Fruit fly (Drosophila melanogaster): ENCODE measurements around the gene crb.

Gene crb

dm6 chr3R:24266786-24267579 lies 27.9 kb upstream of the crb start:
- TF ChIP-seq toe (GFP tag; optimal IDR thresholded peaks at IDR 0.05) (no peak), tj (GFP tag; optimal IDR thresholded peaks at IDR 0.05) (peak; percentile 18)

- peak; percentile 94 for TF ChIP-seq tj (GFP tag; optimal IDR thresholded peaks at IDR 0.05)
- no peak for TF ChIP-seq Hr96 (GFP tag; optimal IDR thresholded peaks at IDR 0.05)
- TF ChIP-seq CG7045 (GFP tag; optimal IDR thresholded peaks at IDR 0.05): no peak
Measured at dm6 chr3R:24267580-24268202, 27.2 kb upstream of the crb start.

dm6 chr3R:24268293-24268692 lies 26.6 kb upstream of the crb start:
- TF ChIP-seq CG5204 (GFP tag; optimal IDR thresholded peaks at IDR 0.05) (no peak), CG14711 (tag; optimal IDR thresholded peaks at IDR 0.05) (no peak), CG1620 (GFP tag; optimal IDR thresholded peaks at IDR 0.05) (no peak), Mnt (GFP tag; optimal IDR thresholded peaks at IDR 0.05) (no peak), Crg-1 (GFP tag; optimal IDR thresholded peaks at IDR 0.05) (no peak), toe (GFP tag; optimal IDR thresholded peaks at IDR 0.05) (no peak), cnc (optimal IDR thresholded peaks at IDR 0.05) (no peak), CG12768 (GFP tag; optimal IDR thresholded peaks at IDR 0.05) (no peak), tj (GFP tag; optimal IDR thresholded peaks at IDR 0.05) (no peak), ovo (GFP tag; optimal IDR thresholded peaks at IDR 0.05) (no peak), CG7045 (GFP tag; optimal IDR thresholded peaks at IDR 0.05) (no peak), CG7101 (tag; optimal IDR thresholded peaks at IDR 0.05) (no peak), CG11617 (GFP tag; optimal IDR thresholded peaks at IDR 0.05) (no peak), Hr96 (GFP tag; optimal IDR thresholded peaks at IDR 0.05) (no peak)

- TF ChIP-seq kay (GFP tag; ENCODE audit: borderline replicate concordance) (no peak), CG7045 (GFP tag; optimal IDR thresholded peaks at IDR 0.05) (no peak), cic (GFP tag; optimal IDR thresholded peaks at IDR 0.05) (no peak), CG14711 (tag; optimal IDR thresholded peaks at IDR 0.05) (no peak), Clk (GFP tag; optimal IDR thresholded peaks at IDR 0.05) (no peak), toe (GFP tag; optimal IDR thresholded peaks at IDR 0.05) (no peak), cnc (optimal IDR thresholded peaks at IDR 0.05) (no peak), pad (GFP tag; optimal IDR thresholded peaks at IDR 0.05) (no peak), ovo (GFP tag; optimal IDR thresholded peaks at IDR 0.05) (no peak), bab1 (GFP tag; optimal IDR thresholded peaks at IDR 0.05) (no peak), Hr96 (GFP tag; optimal IDR thresholded peaks at IDR 0.05) (no peak), CG5204 (GFP tag; optimal IDR thresholded peaks at IDR 0.05) (no peak), CG12768 (GFP tag; optimal IDR thresholded peaks at IDR 0.05) (no peak), tj (GFP tag; optimal IDR thresholded peaks at IDR 0.05) (no peak), CG33017 (tag; optimal IDR thresholded peaks at IDR 0.05) (no peak), CG7101 (tag; optimal IDR thresholded peaks at IDR 0.05) (no peak), CG1620 (GFP tag; optimal IDR thresholded peaks at IDR 0.05) (no peak), Crg-1 (GFP tag; optimal IDR thresholded peaks at IDR 0.05) (no peak)
Measured at dm6 chr3R:24270034-24270433, 24.8 kb upstream of the crb start.

dm6 chr3R:24270578-24270977 lies 24.3 kb upstream of the crb start:
- TF ChIP-seq kay (GFP tag; ENCODE audit: borderline replicate concordance): no peak
- TF ChIP-seq Clk (GFP tag; optimal IDR thresholded peaks at IDR 0.05): no peak
- TF ChIP-seq tj (GFP tag; optimal IDR thresholded peaks at IDR 0.05): peak; percentile 96

- TF ChIP-seq cnc (optimal IDR thresholded peaks at IDR 0.05): no peak
- TF ChIP-seq CG14711 (tag; optimal IDR thresholded peaks at IDR 0.05): peak; percentile 77
- peak; percentile 24 for TF ChIP-seq CG12768 (GFP tag; optimal IDR thresholded peaks at IDR 0.05)
- peak; percentile 43 for TF ChIP-seq CG7101 (tag; optimal IDR thresholded peaks at IDR 0.05)
- TF ChIP-seq kay (GFP tag; ENCODE audit: borderline replicate concordance): no peak
- peak; percentile 13 for TF ChIP-seq CG7045 (GFP tag; optimal IDR thresholded peaks at IDR 0.05)
- peak; percentile 95 for TF ChIP-seq ovo (GFP tag; optimal IDR thresholded peaks at IDR 0.05)
- peak; percentile 23 for TF ChIP-seq pad (GFP tag; optimal IDR thresholded peaks at IDR 0.05)
- TF ChIP-seq CG33017 (tag; optimal IDR thresholded peaks at IDR 0.05): peak; percentile 17
- TF ChIP-seq bab1 (GFP tag; optimal IDR thresholded peaks at IDR 0.05): peak; percentile 74
- no peak for TF ChIP-seq CG5204 (GFP tag; optimal IDR thresholded peaks at IDR 0.05)
- TF ChIP-seq tj (GFP tag; optimal IDR thresholded peaks at IDR 0.05): no peak
- no peak for TF ChIP-seq toe (GFP tag; optimal IDR thresholded peaks at IDR 0.05)
- TF ChIP-seq cic (GFP tag; optimal IDR thresholded peaks at IDR 0.05): peak; percentile 52
- TF ChIP-seq Mnt (GFP tag; optimal IDR thresholded peaks at IDR 0.05): peak; percentile 71
- no peak for TF ChIP-seq Hr96 (GFP tag; optimal IDR thresholded peaks at IDR 0.05)
- TF ChIP-seq Crg-1 (GFP tag; optimal IDR thresholded peaks at IDR 0.05): no peak
- no peak for TF ChIP-seq Clk (GFP tag; optimal IDR thresholded peaks at IDR 0.05)
- TF ChIP-seq CG11617 (GFP tag; optimal IDR thresholded peaks at IDR 0.05): peak; percentile 16
- peak; percentile 14 for TF ChIP-seq CG1620 (GFP tag; optimal IDR thresholded peaks at IDR 0.05)
Measured at dm6 chr3R:24271071-24271470, 23.8 kb upstream of the crb start, which contains the start of gene jar. Gene jar, minus strand, starts transcription at chr3R:24271233.

- peak; percentile 64 for TF ChIP-seq tj (GFP tag; optimal IDR thresholded peaks at IDR 0.05)
- TF ChIP-seq ovo (GFP tag; optimal IDR thresholded peaks at IDR 0.05): no peak
- TF ChIP-seq bab1 (GFP tag; optimal IDR thresholded peaks at IDR 0.05): peak; percentile 16
Measured at dm6 chr3R:24272232-24272631, 22.6 kb upstream of the crb start.

Measured in whole organism, adult.